Worm (Caenorhabditis elegans): ENCODE results near the gene fbxb-47.

DNA sequence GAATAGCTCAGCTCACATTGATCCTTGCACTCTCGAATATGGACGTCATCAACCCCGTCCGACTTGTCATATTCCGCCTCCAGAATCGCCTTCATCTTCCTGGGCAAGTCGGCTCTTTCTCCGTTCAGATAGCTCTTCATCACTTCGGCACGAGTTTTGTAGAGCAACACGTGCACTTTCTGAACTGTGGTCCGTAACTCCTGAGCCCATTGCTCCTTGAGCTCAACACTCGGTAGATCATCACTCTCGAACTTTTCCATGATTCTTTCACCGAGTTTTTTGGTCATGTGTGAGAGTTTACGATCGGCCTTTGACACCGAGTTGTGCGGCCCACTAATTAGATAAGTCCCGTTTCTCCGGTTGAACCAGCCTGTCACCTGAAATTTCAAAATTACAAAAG, 31.9 kb upstream of the fbxb-47 start:
- TF ChIP-seq unc-62 (GFP tag; optimal IDR thresholded peaks at IDR 0.05) (no peak), snpc-4 (tag; optimal IDR thresholded peaks at IDR 0.05) (no peak), nhr-11 (tag; optimal IDR thresholded peaks at IDR 0.05) (no peak), nhr-237 (tag; optimal IDR thresholded peaks at IDR 0.05) (no peak), aly-2 (tag; optimal IDR thresholded peaks at IDR 0.05) (no peak), nhr-77 (tag; optimal IDR thresholded peaks at IDR 0.05) (no peak), nhr-76 (tag; optimal IDR thresholded peaks at IDR 0.05) (no peak), ztf-4 (tag; optimal IDR thresholded peaks at IDR 0.05) (no peak)

Data from whole organism, L3 larva.